Worm (Caenorhabditis elegans) whole organism, L1 larva: Measurements from ENCODE around the gene ubh-4.

Experiments used
- C16A3.4 ChIP-seq: fragments of 150-350 bp; optimal IDR thresholded peaks from 2 replicates; lab custom pipeline; 2014; ENCODE audit warnings: missing biosample characterization, missing genetic modification characterization
- C34B4.2 ChIP-seq: sonication (generic microtip); optimal IDR thresholded peaks from 2 replicates; lab custom pipeline; 2017; ENCODE audit warnings: mild to moderate bottlenecking, missing genetic modification characterization, missing compliant biosample characterization
- alr-1 ChIP-seq: fragments of 200-800 bp; sonication (Bioruptor generic); optimal IDR thresholded peaks from 2 replicates; lab custom pipeline; 2018; ENCODE audit warnings: borderline replicate concordance, mild to moderate bottlenecking, missing genetic modification characterization, missing compliant biosample characterization
- ama-1 ChIP-seq: fragments of 150-350 bp; optimal IDR thresholded peaks from 2 replicates; lab custom pipeline; 2014
- blmp-1 ChIP-seq: fragments of 150-350 bp; optimal IDR thresholded peaks from 2 replicates; lab custom pipeline; 2014; ENCODE audit warnings: missing biosample characterization, missing genetic modification characterization
- ceh-63 ChIP-seq: fragments of 200-800 bp; sonication (Bioruptor generic); optimal IDR thresholded peaks from 2 replicates; lab custom pipeline; 2018; ENCODE audit warnings: mild to moderate bottlenecking, missing genetic modification characterization, missing compliant biosample characterization
- ceh-88 ChIP-seq: fragments of 200-800 bp; sonication (Bioruptor generic); IDR thresholded peaks from 2 replicates; pipeline ENCODE4 v1.3.6; 2022; ENCODE audit warnings: missing genetic modification characterization, missing compliant biosample characterization
- dsc-1 ChIP-seq: sonication (generic microtip); optimal IDR thresholded peaks from 2 replicates; lab custom pipeline; 2016; ENCODE audit warnings: mild to moderate bottlenecking, missing genetic modification characterization, missing compliant biosample characterization
- efl-1 ChIP-seq, 4 experiments: fragments of 150-350 bp; optimal IDR thresholded peaks in 3 of 4; peaks in 1 of 4; 1 replicate in 1 of 4; 2 replicates in 3 of 4; lab custom pipeline; 2014; ENCODE audit warnings: missing biosample characterization in 2 of 4, missing genetic modification characterization in 2 of 4, missing genetic modification reagents in 2 of 4
- efl-3 ChIP-seq: fragments of 200-800 bp; sonication (Bioruptor generic); optimal IDR thresholded peaks from 2 replicates; lab custom pipeline; 2018; ENCODE audit warnings: mild to moderate bottlenecking, missing genetic modification characterization, missing compliant biosample characterization
- egl-13 ChIP-seq: sonication (generic microtip); optimal IDR thresholded peaks from 2 replicates; lab custom pipeline; 2016; ENCODE audit warnings: missing genotype, missing genetic modification reagents, missing genetic modification characterization, missing compliant biosample characterization
- elt-3 ChIP-seq, 6 experiments: fragments of 150-350 bp in 1 of 6; sonication (generic microtip); optimal IDR thresholded peaks; 2 replicates each; lab custom pipeline; 2017 to 2018; ENCODE audit warnings: missing biosample characterization in 6 of 6, missing genetic modification characterization in 6 of 6, inconsistent platforms in 1 of 6
- ets-5 ChIP-seq: fragments of 200-800 bp; sonication (Bioruptor generic); IDR thresholded peaks from 2 replicates; pipeline ENCODE4 v1.3.6; 2022; ENCODE audit warnings: missing genetic modification characterization, missing compliant biosample characterization
- fkh-10 ChIP-seq: sonication (generic microtip); optimal IDR thresholded peaks from 2 replicates; lab custom pipeline; 2017; ENCODE audit warnings: missing biosample characterization, missing genetic modification reagents, missing genetic modification characterization
- fkh-4 ChIP-seq: sonication (generic microtip); optimal IDR thresholded peaks from 2 replicates; lab custom pipeline; 2016; ENCODE audit warnings: missing compliant biosample characterization, missing genetic modification characterization, borderline replicate concordance
- grh-1 ChIP-seq: fragments of 200-800 bp; sonication (Bioruptor generic); IDR thresholded peaks from 2 replicates; pipeline ENCODE4 v1.3.6; 2022; ENCODE audit warnings: missing genetic modification reagents, missing genetic modification characterization, missing compliant biosample characterization
- hlh-17 ChIP-seq: fragments of 200-800 bp; sonication (Bioruptor generic); optimal IDR thresholded peaks from 2 replicates; lab custom pipeline; 2018; ENCODE audit warnings: missing genetic modification characterization, mild to moderate bottlenecking, missing compliant biosample characterization, moderate library complexity, borderline replicate concordance
- hpl-2 ChIP-seq: fragments of 150-350 bp; optimal IDR thresholded peaks from 2 replicates; lab custom pipeline; 2014; ENCODE audit warnings: missing biosample characterization, missing genetic modification reagents, missing genetic modification characterization
- irx-1 ChIP-seq: sonication (generic microtip); optimal IDR thresholded peaks from 2 replicates; lab custom pipeline; 2016; ENCODE audit warnings: missing genetic modification characterization, missing compliant biosample characterization
- isw-1 ChIP-seq: fragments of 200-800 bp; sonication (Bioruptor generic); IDR thresholded peaks from 2 replicates; pipeline ENCODE4 v1.3.6; 2022; ENCODE audit warnings: missing genetic modification characterization, missing compliant biosample characterization
- lin-13 ChIP-seq: fragments of 150-350 bp; optimal IDR thresholded peaks from 2 replicates; lab custom pipeline; 2014; ENCODE audit warnings: missing biosample characterization, missing genetic modification reagents, missing genetic modification characterization
- lin-14 ChIP-seq: fragments of 200-800 bp; sonication (Bioruptor generic); optimal IDR thresholded peaks from 2 replicates; lab custom pipeline; 2018; ENCODE audit warnings: mild to moderate bottlenecking, missing genetic modification characterization, moderate library complexity, missing compliant biosample characterization
- lin-35 ChIP-seq, 2 experiments: fragments of 150-350 bp; optimal IDR thresholded peaks; 2 replicates each; lab custom pipeline; 2014; ENCODE audit warnings: missing biosample characterization in 2 of 2, missing genetic modification characterization in 2 of 2, missing genetic modification reagents in 2 of 2
- lir-3 ChIP-seq: sonication (generic microtip); optimal IDR thresholded peaks from 2 replicates; lab custom pipeline; 2016; ENCODE audit warnings: mild to moderate bottlenecking, missing genetic modification characterization, moderate library complexity, missing compliant biosample characterization; ENCODE audit not compliant: poor library complexity
- mdl-1 ChIP-seq, 2 experiments: fragments of 150-350 bp; optimal IDR thresholded peaks; 2 replicates each; lab custom pipeline; 2014 to 2017; ENCODE audit warnings: missing biosample characterization in 2 of 2, missing genetic modification characterization in 2 of 2, inconsistent platforms in 1 of 2
- mef-2 ChIP-seq: fragments of 150-350 bp; optimal IDR thresholded peaks from 2 replicates; lab custom pipeline; 2014; ENCODE audit warnings: missing biosample characterization, missing genetic modification characterization
- mep-1 ChIP-seq: fragments of 150-350 bp; optimal IDR thresholded peaks from 2 replicates; lab custom pipeline; 2014; ENCODE audit warnings: missing biosample characterization, missing genetic modification characterization
- nhr-12 ChIP-seq: sonication (generic microtip); optimal IDR thresholded peaks from 2 replicates; lab custom pipeline; 2017; ENCODE audit warnings: missing biosample characterization, missing genetic modification characterization
- nhr-19 ChIP-seq: fragments of 200-800 bp; sonication (Bioruptor generic); conservative IDR thresholded peaks from 2 replicates; pipeline ENCODE4 v1.3.6; 2022; ENCODE audit warnings: missing genetic modification characterization, missing compliant biosample characterization
- nhr-20 ChIP-seq: sonication (generic microtip); optimal IDR thresholded peaks from 2 replicates; lab custom pipeline; 2016; ENCODE audit warnings: mild to moderate bottlenecking, missing genetic modification characterization, missing compliant biosample characterization
- nhr-28 ChIP-seq: fragments of 150-350 bp; optimal IDR thresholded peaks from 2 replicates; lab custom pipeline; 2014; ENCODE audit warnings: missing biosample characterization, missing genetic modification characterization
- nhr-47 ChIP-seq: sonication (generic microtip); optimal IDR thresholded peaks from 2 replicates; lab custom pipeline; 2016; ENCODE audit warnings: mild to moderate bottlenecking, missing genetic modification characterization, moderate library complexity, missing compliant biosample characterization
- nhr-76 ChIP-seq: sonication (generic microtip); optimal IDR thresholded peaks from 2 replicates; lab custom pipeline; 2017; ENCODE audit warnings: missing biosample characterization, missing genetic modification characterization
- nhr-84 ChIP-seq: sonication (generic microtip); optimal IDR thresholded peaks from 2 replicates; lab custom pipeline; 2017; ENCODE audit warnings: missing biosample characterization, missing genetic modification characterization
- nhr-85 ChIP-seq: sonication (generic microtip); peaks from one replicate; lab custom pipeline; 2016; ENCODE audit warnings: missing genetic modification characterization, inconsistent platforms, missing compliant biosample characterization
- pax-3 ChIP-seq: fragments of 200-800 bp; sonication (Bioruptor generic); optimal IDR thresholded peaks from 2 replicates; lab custom pipeline; 2018; ENCODE audit warnings: mild to moderate bottlenecking, missing genetic modification characterization, moderate library complexity, missing compliant biosample characterization
- pqm-1 ChIP-seq: sonication (generic microtip); optimal IDR thresholded peaks from 3 replicates; lab custom pipeline; 2017; ENCODE audit warnings: missing biosample characterization, missing genetic modification characterization
- rnt-1 ChIP-seq: sonication (generic microtip); optimal IDR thresholded peaks from 2 replicates; lab custom pipeline; 2016; ENCODE audit warnings: mild to moderate bottlenecking, missing genetic modification characterization, moderate library complexity, missing compliant biosample characterization
- skn-1 ChIP-seq: fragments of 150-350 bp; optimal IDR thresholded peaks from 2 replicates; lab custom pipeline; 2014; ENCODE audit warnings: missing biosample characterization, missing genetic modification characterization
- snpc-4 ChIP-seq: fragments of 150-350 bp; optimal IDR thresholded peaks from 2 replicates; lab custom pipeline; 2014; ENCODE audit warnings: missing biosample characterization, missing genetic modification characterization
- snu-23 ChIP-seq: sonication (generic microtip); optimal IDR thresholded peaks from 2 replicates; lab custom pipeline; 2016; ENCODE audit warnings: missing genetic modification characterization, missing compliant biosample characterization
- swsn-7 ChIP-seq: sonication (generic microtip); optimal IDR thresholded peaks from 2 replicates; lab custom pipeline; 2016; ENCODE audit warnings: missing genetic modification characterization, missing compliant biosample characterization
- tbx-2 ChIP-seq: sonication (generic microtip); optimal IDR thresholded peaks from 2 replicates; lab custom pipeline; 2016; ENCODE audit warnings: missing genetic modification characterization, missing compliant biosample characterization
- tlp-1 ChIP-seq: fragments of 150-350 bp; optimal IDR thresholded peaks from 2 replicates; lab custom pipeline; 2014; ENCODE audit warnings: missing biosample characterization, missing genetic modification characterization
- unc-30 ChIP-seq: sonication (generic microtip); optimal IDR thresholded peaks from 2 replicates; lab custom pipeline; 2017; ENCODE audit warnings: missing biosample characterization, missing genetic modification characterization
- unc-62 ChIP-seq: fragments of 150-350 bp; optimal IDR thresholded peaks from 2 replicates; lab custom pipeline; 2014; ENCODE audit warnings: missing biosample characterization, missing genetic modification reagents, missing genetic modification characterization
- unc-86 ChIP-seq: sonication (generic microtip); optimal IDR thresholded peaks from 2 replicates; lab custom pipeline; 2016; ENCODE audit warnings: missing genetic modification characterization, missing compliant biosample characterization
- unc-98 ChIP-seq: fragments of 200-800 bp; sonication (Bioruptor generic); IDR thresholded peaks from 2 replicates; pipeline ENCODE4 v1.3.6; 2022; ENCODE audit warnings: missing genetic modification characterization, missing compliant biosample characterization
- vab-15 ChIP-seq: sonication (generic microtip); optimal IDR thresholded peaks from 2 replicates; lab custom pipeline; 2017; ENCODE audit warnings: missing genotype, mild to moderate bottlenecking, missing genetic modification characterization, missing compliant biosample characterization
- xbp-1 ChIP-seq: sonication (generic microtip); optimal IDR thresholded peaks from 2 replicates; lab custom pipeline; 2016; ENCODE audit warnings: missing genetic modification characterization, missing compliant biosample characterization
- zip-4 ChIP-seq: fragments of 200-800 bp; sonication (Bioruptor generic); optimal IDR thresholded peaks from 2 replicates; lab custom pipeline; 2018; ENCODE audit warnings: mild to moderate bottlenecking, missing genetic modification characterization, moderate library complexity, missing compliant biosample characterization
- ztf-11 ChIP-seq, 2 experiments: sonication (generic microtip); optimal IDR thresholded peaks; 2 replicates each; lab custom pipeline; 2016 to 2017; ENCODE audit warnings: missing genetic modification characterization in 2 of 2, missing biosample characterization in 1 of 2, missing compliant biosample characterization in 1 of 2
- ztf-4 ChIP-seq: fragments of 150-350 bp; optimal IDR thresholded peaks from 2 replicates; lab custom pipeline; 2014; ENCODE audit warnings: missing biosample characterization, missing genetic modification characterization

Gene ubh-4

DNA sequence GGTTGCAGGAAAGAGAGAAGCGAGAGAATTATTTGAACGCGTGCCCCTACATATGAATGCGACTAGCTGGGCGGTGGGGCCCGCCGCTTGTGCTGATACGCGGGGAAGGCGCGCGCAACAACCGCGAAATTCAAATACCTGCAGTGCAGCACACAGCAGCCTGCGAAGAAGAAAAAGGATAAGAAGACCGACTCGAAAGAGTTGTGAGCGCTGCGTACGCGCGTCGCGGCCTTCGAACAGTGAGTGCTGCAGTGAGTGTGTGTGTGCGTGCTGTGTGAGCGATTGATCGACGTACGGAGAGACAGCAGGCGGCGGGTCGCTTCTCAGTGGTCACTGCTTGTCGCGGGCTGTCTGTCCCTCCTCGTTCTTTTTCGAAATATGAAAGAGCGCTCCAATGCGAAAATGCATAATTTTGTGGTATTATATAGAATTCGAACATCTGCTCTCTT, 11.1 kb downstream of the ubh-4 start (continued):
- TF ChIP-seq dsc-1 (tag; lab: Kevin White, UChicago) (peak; percentile 61), fkh-4 (tag; lab: Kevin White, UChicago) (no peak), rnt-1 (tag; lab: Kevin White, UChicago) (peak; percentile 50), isw-1 (peak; percentile 48), snu-23 (GFP tag; lab: Kevin White, UChicago) (peak; percentile 82), ztf-11 (tag; optimal IDR thresholded peaks at IDR 0.05; lab: Kevin White, UChicago) (peak in 1 of 2 experiments; percentile 51), tlp-1 (tag; lab: Kevin White, UChicago) (no peak), alr-1 (no peak), elt-3 (tag; optimal IDR thresholded peaks at IDR 0.05; lab: Kevin White, UChicago) (peak in 2 of 6 experiments; percentile 16 to 29), mdl-1 (tag; optimal IDR thresholded peaks at IDR 0.05; lab: Kevin White, UChicago) (peak in 1 of 2 experiments; percentile 72), ceh-63 (no peak), pax-3 (tag; lab: Kevin White, UChicago) (peak; percentile 72), nhr-76 (tag; lab: Kevin White, UChicago) (no peak), nhr-84 (tag; lab: Kevin White, UChicago) (no peak), blmp-1 (peak; percentile 4), pqm-1 (tag; lab: Kevin White, UChicago) (no peak), snpc-4 (tag; lab: Kevin White, UChicago) (peak; percentile 46), lir-3 (tag; lab: Kevin White, UChicago) (peak; percentile 99), nhr-28 (tag; lab: Kevin White, UChicago) (no peak), efl-3 (no peak), fkh-10 (GFP tag; lab: Kevin White, UChicago) (peak; percentile 38), skn-1 (peak; percentile 63), lin-35 (GFP tag; optimal IDR thresholded peaks at IDR 0.05; lab: Kevin White, UChicago) (peak; percentile 65 to 73), ceh-88 (GFP tag; lab: Robert Waterston, UW) (0 out of 2 replicates have a peak, but pooled peaks have one; percentile 47), unc-98 (GFP tag; lab: Robert Waterston, UW) (no peak), swsn-7 (tag; lab: Kevin White, UChicago) (peak; percentile 90), egl-13 (peak; percentile 48), nhr-85 (tag; lab: Kevin White, UChicago) (peak; percentile 75), nhr-12 (tag; lab: Kevin White, UChicago) (no peak), ama-1 (lab: Kevin White, UChicago) (no peak), mef-2 (peak; percentile 46), unc-62 (no peak), nhr-20 (peak; percentile 78), nhr-47 (tag; lab: Kevin White, UChicago) (peak; percentile 76), xbp-1 (tag; lab: Kevin White, UChicago) (peak; percentile 50), mep-1 (peak; percentile 16), grh-1 (GFP tag; lab: Robert Waterston, UW) (no peak), unc-30 (tag; lab: Kevin White, UChicago) (no peak), irx-1 (tag; lab: Kevin White, UChicago) (peak; percentile 40), ets-5 (GFP tag; lab: Robert Waterston, UW) (no peak), zip-4 (GFP tag; lab: Kevin White, UChicago) (no peak), nhr-19 (GFP tag; lab: Robert Waterston, UW) (peak; percentile 43), C34B4.2 (tag; lab: Kevin White, UChicago) (no peak), lin-13 (GFP tag; lab: Kevin White, UChicago) (peak; percentile 71), tbx-2 (tag; lab: Kevin White, UChicago) (peak; percentile 66), C16A3.4 (tag; lab: Kevin White, UChicago) (peak; percentile 81), lin-14 (GFP tag; lab: Kevin White, UChicago) (peak; percentile 95), efl-1 (optimal IDR thresholded peaks at IDR 0.05; lab: Kevin White, UChicago) (peak; percentile 63 to 70), efl-1 (GFP tag; optimal IDR thresholded peaks at IDR 0.05 in 1 of 2; lab: Kevin White, UChicago) (peak; percentile 65 to 95), hlh-17 (GFP tag; lab: Kevin White, UChicago) (no peak), unc-86 (tag; lab: Kevin White, UChicago) (peak; percentile 74), ztf-4 (tag; lab: Kevin White, UChicago) (no peak), vab-15 (tag; lab: Kevin White, UChicago) (peak; percentile 32), hpl-2 (GFP tag; lab: Kevin White, UChicago) (no peak)
